Worm (Caenorhabditis elegans) whole organism, young adult: ENCODE measurements around the gene Y71H2AM.1.

Experiments
- C06A6.2 ChIP-seq: fragments of 200-800 bp; sonication (Bioruptor generic); conservative IDR thresholded peaks from 2 replicates; pipeline ENCODE4 v1.3.6; 2022; ENCODE audit warnings: missing genetic modification characterization, missing compliant biosample characterization
- K11D2.4 ChIP-seq: fragments of 200-800 bp; sonication (Bioruptor generic); IDR thresholded peaks from 2 replicates; pipeline ENCODE4 v1.3.6; 2022; ENCODE audit warnings: missing genetic modification reagents, missing genetic modification characterization, missing compliant biosample characterization
- T07F8.4 ChIP-seq: sonication (generic microtip); optimal IDR thresholded peaks from 2 replicates; lab custom pipeline; 2016; ENCODE audit warnings: mild to moderate bottlenecking, missing genetic modification characterization, moderate library complexity, missing compliant biosample characterization
- akir-1 ChIP-seq: fragments of 200-800 bp; sonication (Bioruptor generic); optimal IDR thresholded peaks from 2 replicates; lab custom pipeline; 2018; ENCODE audit warnings: mild to moderate bottlenecking, missing genetic modification characterization, moderate library complexity, missing compliant biosample characterization
- ama-1 ChIP-seq, 3 experiments: fragments of 150-350 bp in 1 of 3; sonication (generic microtip) in 2 of 3; optimal IDR thresholded peaks; 2 replicates each; lab custom pipeline; 2014 to 2018; ENCODE audit warnings: missing biosample characterization in 2 of 3, missing genetic modification characterization in 2 of 3, missing genetic modification reagents in 2 of 3
- athp-1 ChIP-seq: sonication (generic microtip); optimal IDR thresholded peaks from 2 replicates; lab custom pipeline; 2017; ENCODE audit warnings: mild to moderate bottlenecking, missing genetic modification characterization, missing compliant biosample characterization
- hlh-26 ChIP-seq: fragments of 200-800 bp; sonication (Bioruptor generic); conservative IDR thresholded peaks from 2 replicates; pipeline ENCODE4 v1.3.6; 2022; ENCODE audit warnings: missing genetic modification reagents, missing genetic modification characterization, missing compliant biosample characterization
- let-526 ChIP-seq: fragments of 200-800 bp; sonication (Bioruptor generic); IDR thresholded peaks from 2 replicates; pipeline ENCODE4 v1.3.6; 2022; ENCODE audit warnings: missing genetic modification reagents, missing genetic modification characterization, missing compliant biosample characterization
- madf-6 ChIP-seq: fragments of 200-800 bp; sonication (Bioruptor generic); IDR thresholded peaks from 2 replicates; pipeline ENCODE4 v1.3.6; 2022; ENCODE audit warnings: missing genetic modification reagents, missing genetic modification characterization, missing compliant biosample characterization
- nhr-90 ChIP-seq: sonication (generic microtip); optimal IDR thresholded peaks from 2 replicates; lab custom pipeline; 2016; ENCODE audit warnings: missing genotype, mild to moderate bottlenecking, missing genetic modification characterization, missing compliant biosample characterization
- snpc-4 ChIP-seq, 5 experiments: fragments of 150-350 bp in 1 of 5; sonication (generic microtip) in 4 of 5; optimal IDR thresholded peaks; 2 replicates each; lab custom pipeline; 2014 to 2018; ENCODE audit warnings: missing genetic modification characterization in 5 of 5, missing biosample characterization in 3 of 5, antibody characterized with exemption in 2 of 5, mild to moderate bottlenecking in 2 of 5, missing compliant biosample characterization in 2 of 5, missing genotype in 2 of 5, moderate library complexity in 2 of 5, missing genetic modification reagents in 1 of 5
- sptf-2 ChIP-seq: fragments of 200-800 bp; sonication (Bioruptor generic); optimal IDR thresholded peaks from 2 replicates; lab custom pipeline; 2018; ENCODE audit warnings: mild to moderate bottlenecking, missing genetic modification characterization, missing compliant biosample characterization
- zfh-2 ChIP-seq: fragments of 200-800 bp; sonication (Bioruptor generic); conservative IDR thresholded peaks from 2 replicates; pipeline ENCODE4 v1.3.6; 2022; ENCODE audit warnings: missing genetic modification reagents, missing genetic modification characterization, missing compliant biosample characterization
- ztf-22 ChIP-seq: fragments of 200-800 bp; sonication (Bioruptor generic); optimal IDR thresholded peaks from 2 replicates; lab custom pipeline; 2018; ENCODE audit warnings: mild to moderate bottlenecking, missing genetic modification characterization, moderate library complexity, missing compliant biosample characterization

ce11 chrIII:2778655-2779054 lies 48.2 kb upstream of the Y71H2AM.1 start, which contains the start of gene laf-1:
- no peak for TF ChIP-seq T07F8.4 (tag; lab: Kevin White, UChicago)
- TF ChIP-seq snpc-4 (GFP tag; optimal IDR thresholded peaks at IDR 0.05; lab: Kevin White, UChicago) = no peak
- TF ChIP-seq snpc-4 (tag; optimal IDR thresholded peaks at IDR 0.05; lab: Kevin White, UChicago) = no peak
- TF ChIP-seq nhr-90 (tag; lab: Kevin White, UChicago) = no peak
- no peak for TF ChIP-seq sptf-2 (GFP tag; lab: Kevin White, UChicago)
- TF ChIP-seq ama-1 (optimal IDR thresholded peaks at IDR 0.05; lab: Kevin White, UChicago) = no peak
- TF ChIP-seq ama-1 (GFP tag; optimal IDR thresholded peaks at IDR 0.05; lab: Kevin White, UChicago) = no peak
- no peak for TF ChIP-seq ztf-22 (GFP tag; lab: Kevin White, UChicago)
- TF ChIP-seq hlh-26 (GFP tag; lab: Robert Waterston, UW) = no peak
- peak; percentile 73 for TF ChIP-seq zfh-2 (GFP tag; lab: Robert Waterston, UW)
- TF ChIP-seq athp-1 = no peak
- no peak for TF ChIP-seq K11D2.4 (GFP tag; lab: Robert Waterston, UW)
- TF ChIP-seq let-526 (GFP tag; lab: Robert Waterston, UW) = no peak
- TF ChIP-seq madf-6 (GFP tag; lab: Robert Waterston, UW) = no peak
- no peak for TF ChIP-seq akir-1 (GFP tag; lab: Kevin White, UChicago)
- TF ChIP-seq C06A6.2 (GFP tag; lab: Robert Waterston, UW) = no peak
